Worm (Caenorhabditis elegans) whole organism, L1 larva: ENCODE data around the gene msp-64.

Experiments
- C04F5.9 ChIP-seq: sonication (generic microtip); optimal IDR thresholded peaks from 2 replicates; lab custom pipeline; 2016; ENCODE audit warnings: missing genetic modification characterization, missing compliant biosample characterization
- C16A3.4 ChIP-seq: fragments of 150-350 bp; optimal IDR thresholded peaks from 2 replicates; lab custom pipeline; 2014; ENCODE audit warnings: missing biosample characterization, missing genetic modification characterization
- F16B12.6 ChIP-seq: fragments of 150-350 bp; optimal IDR thresholded peaks from 2 replicates; lab custom pipeline; 2014; ENCODE audit warnings: missing biosample characterization, missing genetic modification characterization
- Y116A8C.19 ChIP-seq: sonication (generic microtip); optimal IDR thresholded peaks from 2 replicates; lab custom pipeline; 2016; ENCODE audit warnings: missing compliant biosample characterization, missing genetic modification characterization, borderline replicate concordance
- alr-1 ChIP-seq: fragments of 200-800 bp; sonication (Bioruptor generic); optimal IDR thresholded peaks from 2 replicates; lab custom pipeline; 2018; ENCODE audit warnings: borderline replicate concordance, mild to moderate bottlenecking, missing genetic modification characterization, missing compliant biosample characterization
- blmp-1 ChIP-seq: fragments of 150-350 bp; optimal IDR thresholded peaks from 2 replicates; lab custom pipeline; 2014; ENCODE audit warnings: missing biosample characterization, missing genetic modification characterization
- ceh-63 ChIP-seq: fragments of 200-800 bp; sonication (Bioruptor generic); optimal IDR thresholded peaks from 2 replicates; lab custom pipeline; 2018; ENCODE audit warnings: mild to moderate bottlenecking, missing genetic modification characterization, missing compliant biosample characterization
- ceh-8 ChIP-seq: fragments of 200-800 bp; sonication (Bioruptor generic); optimal IDR thresholded peaks from 2 replicates; lab custom pipeline; 2018; ENCODE audit warnings: mild to moderate bottlenecking, missing genetic modification characterization, moderate library complexity, missing compliant biosample characterization
- ceh-82 ChIP-seq, 3 experiments: fragments of 150-350 bp in 1 of 3; sonication (generic microtip) in 2 of 3; optimal IDR thresholded peaks; 2 replicates each; lab custom pipeline; 2014 to 2017; ENCODE audit warnings: missing biosample characterization in 3 of 3, missing genetic modification characterization in 3 of 3
- ceh-90 ChIP-seq: sonication (generic microtip); optimal IDR thresholded peaks from 2 replicates; lab custom pipeline; 2016; ENCODE audit warnings: missing genetic modification characterization, missing compliant biosample characterization
- dpl-1 ChIP-seq, 3 experiments: fragments of 150-350 bp in 2 of 3; sonication (generic microtip) in 1 of 3; optimal IDR thresholded peaks; 2 replicates each; lab custom pipeline; 2014 to 2017; ENCODE audit warnings: missing biosample characterization in 3 of 3, missing genetic modification characterization in 3 of 3, missing genetic modification reagents in 3 of 3
- dsc-1 ChIP-seq: sonication (generic microtip); optimal IDR thresholded peaks from 2 replicates; lab custom pipeline; 2016; ENCODE audit warnings: mild to moderate bottlenecking, missing genetic modification characterization, missing compliant biosample characterization
- efl-1 ChIP-seq, 4 experiments: fragments of 150-350 bp; optimal IDR thresholded peaks in 3 of 4; peaks in 1 of 4; 1 replicate in 1 of 4; 2 replicates in 3 of 4; lab custom pipeline; 2014; ENCODE audit warnings: missing biosample characterization in 2 of 4, missing genetic modification characterization in 2 of 4, missing genetic modification reagents in 2 of 4
- efl-3 ChIP-seq: fragments of 200-800 bp; sonication (Bioruptor generic); optimal IDR thresholded peaks from 2 replicates; lab custom pipeline; 2018; ENCODE audit warnings: mild to moderate bottlenecking, missing genetic modification characterization, missing compliant biosample characterization
- egl-13 ChIP-seq: sonication (generic microtip); optimal IDR thresholded peaks from 2 replicates; lab custom pipeline; 2016; ENCODE audit warnings: missing genotype, missing genetic modification reagents, missing genetic modification characterization, missing compliant biosample characterization
- egl-27 ChIP-seq, 2 experiments: fragments of 150-350 bp in 1 of 2; sonication (generic microtip); optimal IDR thresholded peaks; 3 replicates each; lab custom pipeline; 2017 to 2018; ENCODE audit warnings: missing biosample characterization in 2 of 2, missing genetic modification characterization in 2 of 2, missing genetic modification reagents in 2 of 2
- elt-2 ChIP-seq: sonication (generic microtip); optimal IDR thresholded peaks from 2 replicates; lab custom pipeline; 2016; ENCODE audit warnings: missing genetic modification characterization, mild to moderate bottlenecking, inconsistent platforms, missing compliant biosample characterization, missing genetic modification reagents
- fkh-10 ChIP-seq: sonication (generic microtip); optimal IDR thresholded peaks from 2 replicates; lab custom pipeline; 2017; ENCODE audit warnings: missing biosample characterization, missing genetic modification reagents, missing genetic modification characterization
- irx-1 ChIP-seq: sonication (generic microtip); optimal IDR thresholded peaks from 2 replicates; lab custom pipeline; 2016; ENCODE audit warnings: missing genetic modification characterization, missing compliant biosample characterization
- isw-1 ChIP-seq: fragments of 200-800 bp; sonication (Bioruptor generic); IDR thresholded peaks from 2 replicates; pipeline ENCODE4 v1.3.6; 2022; ENCODE audit warnings: missing genetic modification characterization, missing compliant biosample characterization
- lin-13 ChIP-seq: fragments of 150-350 bp; optimal IDR thresholded peaks from 2 replicates; lab custom pipeline; 2014; ENCODE audit warnings: missing biosample characterization, missing genetic modification reagents, missing genetic modification characterization
- lin-14 ChIP-seq: fragments of 200-800 bp; sonication (Bioruptor generic); optimal IDR thresholded peaks from 2 replicates; lab custom pipeline; 2018; ENCODE audit warnings: mild to moderate bottlenecking, missing genetic modification characterization, moderate library complexity, missing compliant biosample characterization
- lin-15B ChIP-seq: fragments of 150-350 bp; sonication (generic microtip); optimal IDR thresholded peaks from 3 replicates; lab custom pipeline; 2014; ENCODE audit warnings: missing biosample characterization, missing genetic modification characterization
- lin-35 ChIP-seq, 2 experiments: fragments of 150-350 bp; optimal IDR thresholded peaks; 2 replicates each; lab custom pipeline; 2014; ENCODE audit warnings: missing biosample characterization in 2 of 2, missing genetic modification characterization in 2 of 2, missing genetic modification reagents in 2 of 2
- lin-39 ChIP-seq: fragments of 150-350 bp; optimal IDR thresholded peaks from 2 replicates; lab custom pipeline; 2014; ENCODE audit warnings: missing biosample characterization, missing genetic modification reagents, missing genetic modification characterization
- lir-3 ChIP-seq: sonication (generic microtip); optimal IDR thresholded peaks from 2 replicates; lab custom pipeline; 2016; ENCODE audit warnings: mild to moderate bottlenecking, missing genetic modification characterization, moderate library complexity, missing compliant biosample characterization; ENCODE audit not compliant: poor library complexity
- lsy-2 ChIP-seq, 2 experiments: fragments of 150-350 bp; optimal IDR thresholded peaks; 2 replicates each; lab custom pipeline; 2014; ENCODE audit warnings: missing biosample characterization in 2 of 2, missing genetic modification characterization in 2 of 2
- mep-1 ChIP-seq: fragments of 150-350 bp; optimal IDR thresholded peaks from 2 replicates; lab custom pipeline; 2014; ENCODE audit warnings: missing biosample characterization, missing genetic modification characterization
- nhr-19 ChIP-seq: fragments of 200-800 bp; sonication (Bioruptor generic); conservative IDR thresholded peaks from 2 replicates; pipeline ENCODE4 v1.3.6; 2022; ENCODE audit warnings: missing genetic modification characterization, missing compliant biosample characterization
- nhr-71 ChIP-seq: sonication (generic microtip); optimal IDR thresholded peaks from 2 replicates; lab custom pipeline; 2016; ENCODE audit warnings: mild to moderate bottlenecking, missing genetic modification characterization, moderate library complexity, missing compliant biosample characterization
- nhr-76 ChIP-seq: sonication (generic microtip); optimal IDR thresholded peaks from 2 replicates; lab custom pipeline; 2017; ENCODE audit warnings: missing biosample characterization, missing genetic modification characterization
- nhr-84 ChIP-seq: sonication (generic microtip); optimal IDR thresholded peaks from 2 replicates; lab custom pipeline; 2017; ENCODE audit warnings: missing biosample characterization, missing genetic modification characterization
- nhr-85 ChIP-seq: sonication (generic microtip); peaks from one replicate; lab custom pipeline; 2016; ENCODE audit warnings: missing genetic modification characterization, inconsistent platforms, missing compliant biosample characterization
- nhr-90 ChIP-seq: sonication (generic microtip); optimal IDR thresholded peaks from 2 replicates; lab custom pipeline; 2016; ENCODE audit warnings: mild to moderate bottlenecking, missing genetic modification characterization, missing compliant biosample characterization; ENCODE audit not compliant: poor library complexity
- rnt-1 ChIP-seq: sonication (generic microtip); optimal IDR thresholded peaks from 2 replicates; lab custom pipeline; 2016; ENCODE audit warnings: mild to moderate bottlenecking, missing genetic modification characterization, moderate library complexity, missing compliant biosample characterization
- snu-23 ChIP-seq: sonication (generic microtip); optimal IDR thresholded peaks from 2 replicates; lab custom pipeline; 2016; ENCODE audit warnings: missing genetic modification characterization, missing compliant biosample characterization
- sox-4 ChIP-seq: sonication (generic microtip); optimal IDR thresholded peaks from 2 replicates; lab custom pipeline; 2016; ENCODE audit warnings: missing genetic modification characterization, missing compliant biosample characterization
- sup-37 ChIP-seq: fragments of 200-800 bp; sonication (Bioruptor generic); optimal IDR thresholded peaks from 2 replicates; lab custom pipeline; 2018; ENCODE audit warnings: mild to moderate bottlenecking, missing genetic modification characterization, missing compliant biosample characterization
- swsn-7 ChIP-seq: sonication (generic microtip); optimal IDR thresholded peaks from 2 replicates; lab custom pipeline; 2016; ENCODE audit warnings: missing genetic modification characterization, missing compliant biosample characterization
- tbx-2 ChIP-seq: sonication (generic microtip); optimal IDR thresholded peaks from 2 replicates; lab custom pipeline; 2016; ENCODE audit warnings: missing genetic modification characterization, missing compliant biosample characterization
- tlp-1 ChIP-seq: fragments of 150-350 bp; optimal IDR thresholded peaks from 2 replicates; lab custom pipeline; 2014; ENCODE audit warnings: missing biosample characterization, missing genetic modification characterization
- xbp-1 ChIP-seq: sonication (generic microtip); optimal IDR thresholded peaks from 2 replicates; lab custom pipeline; 2016; ENCODE audit warnings: missing genetic modification characterization, missing compliant biosample characterization
- zip-4 ChIP-seq: fragments of 200-800 bp; sonication (Bioruptor generic); optimal IDR thresholded peaks from 2 replicates; lab custom pipeline; 2018; ENCODE audit warnings: mild to moderate bottlenecking, missing genetic modification characterization, moderate library complexity, missing compliant biosample characterization
- ztf-11 ChIP-seq, 2 experiments: sonication (generic microtip); optimal IDR thresholded peaks; 2 replicates each; lab custom pipeline; 2016 to 2017; ENCODE audit warnings: missing genetic modification characterization in 2 of 2, missing biosample characterization in 1 of 2, missing compliant biosample characterization in 1 of 2

msp-64 gene

DNA sequence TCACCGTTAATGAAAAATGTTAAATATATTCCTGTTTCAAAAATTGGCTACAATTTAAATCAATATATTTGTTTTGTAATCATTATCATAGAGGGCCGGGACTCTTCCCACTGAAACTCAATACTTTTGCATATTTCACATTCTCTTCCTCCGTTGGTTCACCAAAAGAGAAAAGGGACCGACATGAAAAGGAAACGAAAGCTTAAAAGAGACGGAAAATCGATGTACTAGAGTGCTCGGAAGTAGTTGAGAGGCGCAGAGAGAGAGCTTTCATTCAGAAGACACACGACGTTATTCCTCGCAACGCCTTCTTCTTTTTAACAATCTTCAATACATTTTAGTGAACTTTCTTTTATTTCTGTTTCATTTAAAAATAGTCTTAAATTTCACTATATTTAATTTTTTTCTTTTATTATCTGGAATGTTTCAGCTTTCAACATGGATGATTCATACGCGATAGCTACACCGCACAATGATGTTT, 10.2 kb upstream of the msp-64 start, which contains the start of gene ehs-1:
Gene ehs-1 (plus strand): TSS at position 431 of the 481 bp plus-strand sequence.
- no peak for TF ChIP-seq tlp-1 (tag; lab: Kevin White, UChicago)
- TF ChIP-seq ceh-82 (tag; optimal IDR thresholded peaks at IDR 0.05; lab: Kevin White, UChicago), result peak in 2 of 3 experiments; percentile 21 to 49
- peak; percentile 29 for TF ChIP-seq fkh-10
- TF ChIP-seq alr-1, result no peak
- TF ChIP-seq lin-14 (GFP tag; lab: Kevin White, UChicago), result peak; percentile 71

DNA sequence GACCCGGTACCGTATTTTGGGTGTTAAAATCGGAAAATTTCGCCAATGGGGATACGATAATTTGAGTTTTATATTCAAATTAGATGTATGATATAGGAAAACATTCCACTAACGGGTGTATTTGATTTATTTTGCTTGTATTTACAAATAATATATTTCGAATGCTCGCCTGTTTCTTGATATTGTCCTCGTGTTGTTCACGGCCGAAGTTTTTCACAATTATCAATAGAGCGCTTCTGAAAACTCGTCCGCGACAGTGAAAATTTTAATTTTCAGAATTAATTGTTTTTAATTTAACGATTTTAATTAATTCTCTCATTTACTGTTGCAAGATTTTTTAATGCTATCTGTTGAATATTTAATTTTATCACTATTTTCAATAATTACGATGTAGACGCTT, 9.5 kb upstream of the msp-64 start:
- peak; percentile 16; the same call in 1 of the 2 replicates for TF ChIP-seq nhr-19 (GFP tag; lab: Robert Waterston, UW)
- peak; percentile 65 for TF ChIP-seq lin-14 (GFP tag; lab: Kevin White, UChicago)
- TF ChIP-seq nhr-71 (tag; lab: Kevin White, UChicago), result peak; percentile 67
- no peak for TF ChIP-seq ceh-8 (GFP tag; lab: Kevin White, UChicago)
- no peak for TF ChIP-seq sup-37 (GFP tag; lab: Kevin White, UChicago)
- TF ChIP-seq nhr-76, result no peak
- peak; percentile 76 to 77 for TF ChIP-seq efl-1 (optimal IDR thresholded peaks at IDR 0.05; lab: Kevin White, UChicago)
- TF ChIP-seq efl-1 (GFP tag; optimal IDR thresholded peaks at IDR 0.05 in 1 of 2; lab: Kevin White, UChicago), result peak; percentile 69 to 96
- no peak for TF ChIP-seq efl-3
- TF ChIP-seq lin-39 (tag; lab: Kevin White, UChicago), result no peak
- TF ChIP-seq swsn-7 (tag; lab: Kevin White, UChicago), result peak; percentile 32
- peak; percentile 15 for TF ChIP-seq C16A3.4 (tag; lab: Kevin White, UChicago)
- peak; percentile 57 for TF ChIP-seq nhr-90
- TF ChIP-seq ceh-90 (tag; lab: Kevin White, UChicago), result peak; percentile 74
- peak; percentile 32 to 73 (median 71) for TF ChIP-seq dpl-1 (GFP tag; optimal IDR thresholded peaks at IDR 0.05; lab: Kevin White, UChicago)
- peak in 1 of 2 experiments; percentile 40 for TF ChIP-seq lsy-2 (tag; optimal IDR thresholded peaks at IDR 0.05; lab: Kevin White, UChicago)
- TF ChIP-seq rnt-1, result peak; percentile 82
- peak; percentile 12 for TF ChIP-seq lin-13
- peak in 1 of 2 experiments; percentile 60 for TF ChIP-seq ztf-11 (tag; optimal IDR thresholded peaks at IDR 0.05; lab: Kevin White, UChicago)
- peak; percentile 27 for TF ChIP-seq C04F5.9 (tag; lab: Kevin White, UChicago)
- peak; percentile 28 for TF ChIP-seq elt-2 (tag; lab: Kevin White, UChicago)
- TF ChIP-seq xbp-1 (tag; lab: Kevin White, UChicago), result peak; percentile 41
- peak; percentile 9 to 69 for TF ChIP-seq lin-35 (GFP tag; optimal IDR thresholded peaks at IDR 0.05; lab: Kevin White, UChicago)
- TF ChIP-seq ceh-82 (tag; optimal IDR thresholded peaks at IDR 0.05; lab: Kevin White, UChicago), result no peak
- peak; percentile 42 for TF ChIP-seq irx-1 (tag; lab: Kevin White, UChicago)
- peak; percentile 38 for TF ChIP-seq egl-13 (tag; lab: Kevin White, UChicago)
- peak; percentile 59 for TF ChIP-seq tbx-2 (tag; lab: Kevin White, UChicago)
- peak; percentile 35 for TF ChIP-seq sox-4 (tag; lab: Kevin White, UChicago)
- peak; percentile 47 for TF ChIP-seq dsc-1 (tag; lab: Kevin White, UChicago)
- TF ChIP-seq egl-27 (tag; optimal IDR thresholded peaks at IDR 0.05; lab: Kevin White, UChicago), result no peak
- peak; percentile 79 for TF ChIP-seq nhr-85 (tag; lab: Kevin White, UChicago)
- peak; percentile 77 for TF ChIP-seq lir-3 (tag; lab: Kevin White, UChicago)
- TF ChIP-seq, all 84 proteins: peak for 24

DNA sequence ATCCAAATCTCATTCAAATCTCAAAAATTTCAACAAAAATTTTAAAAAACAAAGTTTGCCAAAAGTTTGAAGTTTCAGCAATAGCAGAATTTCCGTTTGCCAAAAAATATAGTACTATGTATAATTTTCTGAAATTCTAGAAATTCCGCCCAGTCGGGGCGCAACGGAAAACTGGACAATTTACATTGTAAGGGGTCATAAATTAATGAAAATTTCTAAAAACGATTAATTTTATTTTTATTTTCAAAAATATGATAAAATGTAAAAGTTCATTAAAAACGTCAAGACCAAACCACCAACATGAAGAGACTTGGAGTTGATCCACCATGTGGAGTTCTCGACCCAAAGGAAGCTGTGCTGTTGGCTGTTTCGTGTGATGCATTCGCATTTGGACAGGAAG, 8.2 kb upstream of the msp-64 start, which contains the start of gene ZK1248.4:
Gene ZK1248.4 (plus strand): TSS at position 301 of the 400 bp plus-strand sequence.
- TF ChIP-seq zip-4 (GFP tag; lab: Kevin White, UChicago) (no peak), mep-1 (no peak), sup-37 (GFP tag; lab: Kevin White, UChicago) (no peak), efl-1 (optimal IDR thresholded peaks at IDR 0.05; lab: Kevin White, UChicago) (no peak), efl-1 (GFP tag; optimal IDR thresholded peaks at IDR 0.05 in 1 of 2; lab: Kevin White, UChicago) (no peak), snu-23 (GFP tag; lab: Kevin White, UChicago) (no peak), nhr-71 (tag; lab: Kevin White, UChicago) (no peak), efl-3 (no peak), blmp-1 (tag; lab: Kevin White, UChicago) (no peak), isw-1 (GFP tag; lab: Robert Waterston, UW) (no peak), F16B12.6 (no peak), ceh-63 (GFP tag; lab: Kevin White, UChicago) (no peak), lin-15B (tag; lab: Kevin White, UChicago) (no peak), nhr-85 (tag; lab: Kevin White, UChicago) (no peak), Y116A8C.19 (tag; lab: Kevin White, UChicago) (no peak), nhr-84 (tag; lab: Kevin White, UChicago) (no peak)
